Worm (Caenorhabditis elegans): ENCODE results near the gene F25B5.6.

Gene F25B5.6

ce11 chrIII:5964058-5964632, 15.6 kb upstream of the F25B5.6 start:
- TF ChIP-seq ztf-23 (GFP tag; IDR thresholded peaks at IDR 0.05) (no peak), klf-2 (GFP tag; conservative IDR thresholded peaks at IDR 0.05) (no peak), ztf-29 (GFP tag; IDR thresholded peaks at IDR 0.05) (no peak), med-1 (GFP tag; optimal IDR thresholded peaks at IDR 0.05; ENCODE audit: insufficient read depth) (no peak), flt-1 (GFP tag; IDR thresholded peaks at IDR 0.05) (no peak), ref-1 (GFP tag; conservative IDR thresholded peaks at IDR 0.05) (no peak), T22C8.4 (GFP tag; IDR thresholded peaks at IDR 0.05) (no peak)

- TF ChIP-seq med-1 (GFP tag; optimal IDR thresholded peaks at IDR 0.05; ENCODE audit: insufficient read depth) (no peak), ztf-29 (GFP tag; IDR thresholded peaks at IDR 0.05) (no peak), T22C8.4 (GFP tag; IDR thresholded peaks at IDR 0.05) (no peak), klf-2 (GFP tag; conservative IDR thresholded peaks at IDR 0.05) (no peak), ztf-23 (GFP tag; IDR thresholded peaks at IDR 0.05) (no peak), ref-1 (GFP tag; conservative IDR thresholded peaks at IDR 0.05) (no peak), cog-1 (tag; optimal IDR thresholded peaks at IDR 0.05) (no peak)
These were observed 13.0 kb upstream of the F25B5.6 start for ce11 chrIII:5961560-5961959.

- no peak for TF ChIP-seq ztf-29 (GFP tag; IDR thresholded peaks at IDR 0.05)
- no peak for TF ChIP-seq flt-1 (GFP tag; IDR thresholded peaks at IDR 0.05)
- TF ChIP-seq cog-1 (tag; optimal IDR thresholded peaks at IDR 0.05): no peak
- TF ChIP-seq ztf-23 (GFP tag; IDR thresholded peaks at IDR 0.05): no peak
These were observed 10.5 kb upstream of the F25B5.6 start for ce11 chrIII:5959049-5959448.

- TF ChIP-seq flt-1 (GFP tag; IDR thresholded peaks at IDR 0.05) (peak; percentile 64; the same call in 1 of the 2 replicates), med-1 (GFP tag; optimal IDR thresholded peaks at IDR 0.05; ENCODE audit: insufficient read depth) (no peak), T22C8.4 (GFP tag; IDR thresholded peaks at IDR 0.05) (no peak), cog-1 (tag; optimal IDR thresholded peaks at IDR 0.05) (no peak), tab-1 (GFP tag; IDR thresholded peaks at IDR 0.05) (no peak), ztf-29 (GFP tag; IDR thresholded peaks at IDR 0.05) (no peak)
These were observed 9.8 kb upstream of the F25B5.6 start, which contains the start of the genes nono-1 and nop-1 for ce11 chrIII:5958172-5958886. Gene nono-1, minus strand, starts transcription at chrIII:5958246. Gene nop-1, plus strand, starts transcription at chrIII:5958722.

ce11 chrIII:5953913-5954290, 5.4 kb upstream of the F25B5.6 start:
- TF ChIP-seq tab-1 (GFP tag; IDR thresholded peaks at IDR 0.05) (0 out of 2 replicates have a peak, but pooled peaks have one; percentile 56), med-1 (GFP tag; optimal IDR thresholded peaks at IDR 0.05; ENCODE audit: insufficient read depth) (no peak)

- no peak for TF ChIP-seq cog-1 (tag; optimal IDR thresholded peaks at IDR 0.05)
- TF ChIP-seq ztf-23 (GFP tag; IDR thresholded peaks at IDR 0.05): no peak
- TF ChIP-seq ref-1 (GFP tag; conservative IDR thresholded peaks at IDR 0.05): no peak
- TF ChIP-seq tab-1 (GFP tag; IDR thresholded peaks at IDR 0.05): no peak
- TF ChIP-seq flt-1 (GFP tag; IDR thresholded peaks at IDR 0.05): no peak
- TF ChIP-seq ztf-29 (GFP tag; IDR thresholded peaks at IDR 0.05): no peak
- no peak for TF ChIP-seq klf-2 (GFP tag; conservative IDR thresholded peaks at IDR 0.05)
- no peak for TF ChIP-seq med-1 (GFP tag; optimal IDR thresholded peaks at IDR 0.05; ENCODE audit: insufficient read depth)
- no peak for TF ChIP-seq T22C8.4 (GFP tag; IDR thresholded peaks at IDR 0.05)
These were observed 4.7 kb upstream of the F25B5.6 start for ce11 chrIII:5953041-5953912.

ce11 chrIII:5951589-5952378, 3.3 kb upstream of the F25B5.6 start:
- TF ChIP-seq klf-2 (GFP tag; conservative IDR thresholded peaks at IDR 0.05): no peak
- TF ChIP-seq med-1 (GFP tag; optimal IDR thresholded peaks at IDR 0.05; ENCODE audit: insufficient read depth): no peak
- no peak for TF ChIP-seq ztf-29 (GFP tag; IDR thresholded peaks at IDR 0.05)
- no peak for TF ChIP-seq tab-1 (GFP tag; IDR thresholded peaks at IDR 0.05)
- no peak for TF ChIP-seq flt-1 (GFP tag; IDR thresholded peaks at IDR 0.05)
- no peak for TF ChIP-seq cog-1 (tag; optimal IDR thresholded peaks at IDR 0.05)
- no peak for TF ChIP-seq T22C8.4 (GFP tag; IDR thresholded peaks at IDR 0.05)
- no peak for TF ChIP-seq ref-1 (GFP tag; conservative IDR thresholded peaks at IDR 0.05)
- TF ChIP-seq ztf-23 (GFP tag; IDR thresholded peaks at IDR 0.05): no peak

ce11 chrIII:5950756-5951345, 2.3 kb upstream of the F25B5.6 start:
- TF ChIP-seq cog-1 (tag; optimal IDR thresholded peaks at IDR 0.05): no peak
- no peak for TF ChIP-seq med-1 (GFP tag; optimal IDR thresholded peaks at IDR 0.05; ENCODE audit: insufficient read depth)
- no peak for TF ChIP-seq ref-1 (GFP tag; conservative IDR thresholded peaks at IDR 0.05)
- no peak for TF ChIP-seq klf-2 (GFP tag; conservative IDR thresholded peaks at IDR 0.05)
- TF ChIP-seq tab-1 (GFP tag; IDR thresholded peaks at IDR 0.05): no peak
- TF ChIP-seq ztf-23 (GFP tag; IDR thresholded peaks at IDR 0.05): no peak

- TF ChIP-seq flt-1 (GFP tag; IDR thresholded peaks at IDR 0.05): no peak
- TF ChIP-seq klf-2 (GFP tag; conservative IDR thresholded peaks at IDR 0.05): no peak
- no peak for TF ChIP-seq tab-1 (GFP tag; IDR thresholded peaks at IDR 0.05)
- TF ChIP-seq ztf-23 (GFP tag; IDR thresholded peaks at IDR 0.05): no peak
- no peak for TF ChIP-seq ref-1 (GFP tag; conservative IDR thresholded peaks at IDR 0.05)
- no peak for TF ChIP-seq cog-1 (tag; optimal IDR thresholded peaks at IDR 0.05)
- no peak for TF ChIP-seq T22C8.4 (GFP tag; IDR thresholded peaks at IDR 0.05)
- no peak for TF ChIP-seq ztf-29 (GFP tag; IDR thresholded peaks at IDR 0.05)
- no peak for TF ChIP-seq med-1 (GFP tag; optimal IDR thresholded peaks at IDR 0.05; ENCODE audit: insufficient read depth)
These were observed 1.3 kb upstream of the F25B5.6 start for ce11 chrIII:5949817-5950216.

Data from whole organism, midembryonic.